Worm (Caenorhabditis elegans): Measurements from ENCODE around the gene T22C8.1.
A peak's percentile ranks its signal among the peaks of the same experiment; 100 is the strongest.

The T22C8.1 gene

DNA sequence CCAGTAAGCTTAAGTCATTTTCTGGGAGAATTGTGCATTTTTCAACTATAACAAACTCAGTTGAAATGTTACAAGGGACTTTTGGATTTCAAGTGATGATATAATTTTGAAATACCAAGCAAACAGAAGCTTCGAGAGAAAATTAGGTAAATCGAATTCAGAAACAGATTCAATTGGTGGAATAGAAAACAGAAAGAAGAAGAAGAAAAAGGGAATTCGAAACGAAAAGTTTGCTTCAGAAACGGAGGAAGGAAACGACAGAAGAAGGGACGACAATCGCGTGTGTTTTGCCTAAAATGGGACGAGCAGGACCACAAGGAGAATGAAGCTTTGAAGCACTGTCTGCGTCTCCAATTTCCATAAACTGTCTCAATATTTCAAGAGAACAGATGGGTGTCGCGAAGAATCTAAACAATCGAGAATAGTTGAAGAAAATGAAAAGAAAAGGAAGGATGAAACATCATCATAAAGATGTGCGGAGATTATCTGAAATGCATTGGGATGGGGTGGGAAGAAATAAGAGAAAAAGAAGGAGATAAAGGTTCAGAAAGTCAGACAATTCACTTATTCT, 24.8 kb upstream of the T22C8.1 start:
- TF ChIP-seq hif-1 (tag; optimal IDR thresholded peaks at IDR 0.05) (no peak), attf-4 (tag; optimal IDR thresholded peaks at IDR 0.05) (no peak), ztf-7 (tag; optimal IDR thresholded peaks at IDR 0.05) (no peak), nhr-28 (tag; optimal IDR thresholded peaks at IDR 0.05) (no peak), madf-5 (GFP tag; IDR thresholded peaks at IDR 0.05) (no peak), aha-1 (tag) (peak; percentile 94), lim-7 (GFP tag; IDR thresholded peaks at IDR 0.05) (no peak), lin-15B (tag; optimal IDR thresholded peaks at IDR 0.05) (no peak), dmd-8 (GFP tag; IDR thresholded peaks at IDR 0.05) (no peak), zfp-3 (GFP tag; conservative IDR thresholded peaks at IDR 0.05) (no peak), mxl-2 (GFP tag; conservative IDR thresholded peaks at IDR 0.05) (no peak), fkh-10 (GFP tag; optimal IDR thresholded peaks at IDR 0.05) (peak; percentile 26), dve-1 (tag; optimal IDR thresholded peaks at IDR 0.05; ENCODE audit: insufficient read depth) (peak; percentile 13), D1046.2 (GFP tag; IDR thresholded peaks at IDR 0.05) (no peak), nhr-76 (tag; optimal IDR thresholded peaks at IDR 0.05) (no peak), lsy-2 (tag; optimal IDR thresholded peaks at IDR 0.05) (peak; percentile 8 to 14), ces-1 (GFP tag; optimal IDR thresholded peaks at IDR 0.05) (peak; percentile 86), nhr-11 (tag; optimal IDR thresholded peaks at IDR 0.05) (no peak), nhr-77 (tag; optimal IDR thresholded peaks at IDR 0.05) (no peak), ceh-82 (tag; optimal IDR thresholded peaks at IDR 0.05) (no peak), nhr-111 (GFP tag; optimal IDR thresholded peaks at IDR 0.05) (no peak), unc-62 (GFP tag; optimal IDR thresholded peaks at IDR 0.05 in 1 of 2) (peak in 1 of 2 experiments; percentile 85), unc-62 (tag; optimal IDR thresholded peaks at IDR 0.05) (no peak), nhr-10 (tag; optimal IDR thresholded peaks at IDR 0.05) (no peak), snpc-4 (tag; optimal IDR thresholded peaks at IDR 0.05) (no peak)

- TF ChIP-seq hmg-1.1 (GFP tag; IDR thresholded peaks at IDR 0.05) (no peak), aha-1 (tag) (peak; percentile 41)
These were observed 24.1 kb upstream of the T22C8.1 start for ce11 chrII:8588442-8588841.

- TF ChIP-seq lin-38 (GFP tag; IDR thresholded peaks at IDR 0.05) (no peak), Y5F2A.4 (GFP tag; optimal IDR thresholded peaks at IDR 0.05) (no peak), lin-39 (tag; optimal IDR thresholded peaks at IDR 0.05) (no peak), nhr-11 (tag; optimal IDR thresholded peaks at IDR 0.05) (no peak), aha-1 (tag) (peak; percentile 53), nhr-41 (GFP tag; IDR thresholded peaks at IDR 0.05) (no peak), unc-62 (GFP tag; optimal IDR thresholded peaks at IDR 0.05 in 1 of 2) (peak in 1 of 2 experiments; percentile 91), unc-62 (tag; optimal IDR thresholded peaks at IDR 0.05) (no peak), F44E2.7 (GFP tag; IDR thresholded peaks at IDR 0.05) (no peak), nhr-48 (tag; optimal IDR thresholded peaks at IDR 0.05) (no peak), ces-1 (GFP tag; optimal IDR thresholded peaks at IDR 0.05) (peak; percentile 85), fos-1 (tag; optimal IDR thresholded peaks at IDR 0.05) (no peak), dmd-6 (GFP tag; IDR thresholded peaks at IDR 0.05) (no peak), cey-2 (tag; optimal IDR thresholded peaks at IDR 0.05; ENCODE audit: borderline replicate concordance, insufficient read depth) (no peak)
These were observed 23.3 kb upstream of the T22C8.1 start for ce11 chrII:8589227-8589626.

ce11 chrII:8590684-8591083, 21.9 kb upstream of the T22C8.1 start, which contains the start of gene aptf-4:
aptf-4 (plus strand) TSS chrII:8590984.
- TF ChIP-seq pha-4 (GFP tag; IDR thresholded peaks at IDR 0.05) (no peak), pha-4 (tag; optimal IDR thresholded peaks at IDR 0.05) (no peak), snpc-4 (tag; optimal IDR thresholded peaks at IDR 0.05) (no peak), nhr-25 (tag; optimal IDR thresholded peaks at IDR 0.05; ENCODE audit: borderline replicate concordance, insufficient read depth) (no peak), T26A8.4 (GFP tag; IDR thresholded peaks at IDR 0.05) (no peak)

Data from whole organism, L4 larva.